Worm (Caenorhabditis elegans) whole organism, L1 larva: ENCODE results near the gene C06C3.7.

ENCODE experiments used
- C16A3.4 ChIP-seq: fragments of 150-350 bp; optimal IDR thresholded peaks from 2 replicates; lab custom pipeline; 2014; ENCODE audit warnings: missing biosample characterization, missing genetic modification characterization
- C34B4.2 ChIP-seq: sonication (generic microtip); optimal IDR thresholded peaks from 2 replicates; lab custom pipeline; 2017; ENCODE audit warnings: mild to moderate bottlenecking, missing genetic modification characterization, missing compliant biosample characterization
- Y116A8C.19 ChIP-seq: sonication (generic microtip); optimal IDR thresholded peaks from 2 replicates; lab custom pipeline; 2016; ENCODE audit warnings: missing compliant biosample characterization, missing genetic modification characterization, borderline replicate concordance
- blmp-1 ChIP-seq: fragments of 150-350 bp; optimal IDR thresholded peaks from 2 replicates; lab custom pipeline; 2014; ENCODE audit warnings: missing biosample characterization, missing genetic modification characterization
- ceh-8 ChIP-seq: fragments of 200-800 bp; sonication (Bioruptor generic); optimal IDR thresholded peaks from 2 replicates; lab custom pipeline; 2018; ENCODE audit warnings: mild to moderate bottlenecking, missing genetic modification characterization, moderate library complexity, missing compliant biosample characterization
- ceh-90 ChIP-seq: sonication (generic microtip); optimal IDR thresholded peaks from 2 replicates; lab custom pipeline; 2016; ENCODE audit warnings: missing genetic modification characterization, missing compliant biosample characterization
- ces-1 ChIP-seq: fragments of 150-350 bp; optimal IDR thresholded peaks from 2 replicates; lab custom pipeline; 2014; ENCODE audit warnings: missing biosample characterization, missing genetic modification reagents, missing genetic modification characterization
- efl-1 ChIP-seq, 4 experiments: fragments of 150-350 bp; optimal IDR thresholded peaks in 3 of 4; peaks in 1 of 4; 1 replicate in 1 of 4; 2 replicates in 3 of 4; lab custom pipeline; 2014; ENCODE audit warnings: missing biosample characterization in 2 of 4, missing genetic modification characterization in 2 of 4, missing genetic modification reagents in 2 of 4
- fkh-10 ChIP-seq: sonication (generic microtip); optimal IDR thresholded peaks from 2 replicates; lab custom pipeline; 2017; ENCODE audit warnings: missing biosample characterization, missing genetic modification reagents, missing genetic modification characterization
- fkh-4 ChIP-seq: sonication (generic microtip); optimal IDR thresholded peaks from 2 replicates; lab custom pipeline; 2016; ENCODE audit warnings: missing compliant biosample characterization, missing genetic modification characterization, borderline replicate concordance
- grh-1 ChIP-seq: fragments of 200-800 bp; sonication (Bioruptor generic); IDR thresholded peaks from 2 replicates; pipeline ENCODE4 v1.3.6; 2022; ENCODE audit warnings: missing genetic modification reagents, missing genetic modification characterization, missing compliant biosample characterization
- hlh-4 ChIP-seq: sonication (generic microtip); optimal IDR thresholded peaks from 2 replicates; lab custom pipeline; 2016; ENCODE audit warnings: mild to moderate bottlenecking, missing genetic modification characterization, missing compliant biosample characterization
- lin-15B ChIP-seq: fragments of 150-350 bp; sonication (generic microtip); optimal IDR thresholded peaks from 3 replicates; lab custom pipeline; 2014; ENCODE audit warnings: missing biosample characterization, missing genetic modification characterization
- lin-35 ChIP-seq, 2 experiments: fragments of 150-350 bp; optimal IDR thresholded peaks; 2 replicates each; lab custom pipeline; 2014; ENCODE audit warnings: missing biosample characterization in 2 of 2, missing genetic modification characterization in 2 of 2, missing genetic modification reagents in 2 of 2
- mdl-1 ChIP-seq, 2 experiments: fragments of 150-350 bp; optimal IDR thresholded peaks; 2 replicates each; lab custom pipeline; 2014 to 2017; ENCODE audit warnings: missing biosample characterization in 2 of 2, missing genetic modification characterization in 2 of 2, inconsistent platforms in 1 of 2
- nhr-12 ChIP-seq: sonication (generic microtip); optimal IDR thresholded peaks from 2 replicates; lab custom pipeline; 2017; ENCODE audit warnings: missing biosample characterization, missing genetic modification characterization
- nhr-19 ChIP-seq: fragments of 200-800 bp; sonication (Bioruptor generic); conservative IDR thresholded peaks from 2 replicates; pipeline ENCODE4 v1.3.6; 2022; ENCODE audit warnings: missing genetic modification characterization, missing compliant biosample characterization
- nhr-20 ChIP-seq: sonication (generic microtip); optimal IDR thresholded peaks from 2 replicates; lab custom pipeline; 2016; ENCODE audit warnings: mild to moderate bottlenecking, missing genetic modification characterization, missing compliant biosample characterization
- nhr-237 ChIP-seq: fragments of 150-350 bp; optimal IDR thresholded peaks from 2 replicates; lab custom pipeline; 2014; ENCODE audit warnings: missing biosample characterization, missing genetic modification characterization
- nhr-47 ChIP-seq: sonication (generic microtip); optimal IDR thresholded peaks from 2 replicates; lab custom pipeline; 2016; ENCODE audit warnings: mild to moderate bottlenecking, missing genetic modification characterization, moderate library complexity, missing compliant biosample characterization
- nhr-76 ChIP-seq: sonication (generic microtip); optimal IDR thresholded peaks from 2 replicates; lab custom pipeline; 2017; ENCODE audit warnings: missing biosample characterization, missing genetic modification characterization
- nhr-77 ChIP-seq: fragments of 150-350 bp; optimal IDR thresholded peaks from 2 replicates; lab custom pipeline; 2014; ENCODE audit warnings: missing biosample characterization, missing genetic modification characterization
- pax-3 ChIP-seq: fragments of 200-800 bp; sonication (Bioruptor generic); optimal IDR thresholded peaks from 2 replicates; lab custom pipeline; 2018; ENCODE audit warnings: mild to moderate bottlenecking, missing genetic modification characterization, moderate library complexity, missing compliant biosample characterization
- pqm-1 ChIP-seq: sonication (generic microtip); optimal IDR thresholded peaks from 3 replicates; lab custom pipeline; 2017; ENCODE audit warnings: missing biosample characterization, missing genetic modification characterization
- snu-23 ChIP-seq: sonication (generic microtip); optimal IDR thresholded peaks from 2 replicates; lab custom pipeline; 2016; ENCODE audit warnings: missing genetic modification characterization, missing compliant biosample characterization
- sptf-1 ChIP-seq: fragments of 150-350 bp; optimal IDR thresholded peaks from 2 replicates; lab custom pipeline; 2014; ENCODE audit warnings: missing biosample characterization, missing genetic modification characterization
- unc-30 ChIP-seq: sonication (generic microtip); optimal IDR thresholded peaks from 2 replicates; lab custom pipeline; 2017; ENCODE audit warnings: missing biosample characterization, missing genetic modification characterization
- unc-62 ChIP-seq: fragments of 150-350 bp; optimal IDR thresholded peaks from 2 replicates; lab custom pipeline; 2014; ENCODE audit warnings: missing biosample characterization, missing genetic modification reagents, missing genetic modification characterization
- xbp-1 ChIP-seq: sonication (generic microtip); optimal IDR thresholded peaks from 2 replicates; lab custom pipeline; 2016; ENCODE audit warnings: missing genetic modification characterization, missing compliant biosample characterization
- ztf-4 ChIP-seq: fragments of 150-350 bp; optimal IDR thresholded peaks from 2 replicates; lab custom pipeline; 2014; ENCODE audit warnings: missing biosample characterization, missing genetic modification characterization

Gene C06C3.7

ce11 chrII:9358230-9358629 is 27.1 kb upstream of the C06C3.7 start, which contains the start of gene mel-11:
Gene mel-11, plus strand, starts transcription at chrII:9358530.
- TF ChIP-seq nhr-237 (no peak), lin-35 (GFP tag; optimal IDR thresholded peaks at IDR 0.05; lab: Kevin White, UChicago) (no peak), nhr-77 (tag; lab: Kevin White, UChicago) (no peak), fkh-4 (tag; lab: Kevin White, UChicago) (no peak), fkh-10 (GFP tag; lab: Kevin White, UChicago) (no peak), nhr-76 (tag; lab: Kevin White, UChicago) (no peak), grh-1 (GFP tag; lab: Robert Waterston, UW) (no peak), lin-15B (tag; lab: Kevin White, UChicago) (no peak)

- TF ChIP-seq efl-1 (optimal IDR thresholded peaks at IDR 0.05; lab: Kevin White, UChicago) (no peak), efl-1 (GFP tag; optimal IDR thresholded peaks at IDR 0.05 in 1 of 2; lab: Kevin White, UChicago) (peak in 1 of 2 experiments; percentile 75), nhr-19 (GFP tag; lab: Robert Waterston, UW) (no peak), blmp-1 (tag; lab: Kevin White, UChicago) (no peak), C34B4.2 (no peak)
Observed at ce11 chrII:9362249-9362648, 23.1 kb upstream of the C06C3.7 start.

ce11 chrII:9369394-9369793 is 15.9 kb upstream of the C06C3.7 start:
- no peak for TF ChIP-seq C16A3.4 (tag; lab: Kevin White, UChicago)
- TF ChIP-seq blmp-1 (tag; lab: Kevin White, UChicago), result no peak
- TF ChIP-seq snu-23 (GFP tag; lab: Kevin White, UChicago), result no peak
- no peak for TF ChIP-seq nhr-20 (tag; lab: Kevin White, UChicago)
- TF ChIP-seq ceh-8, result no peak
- no peak for TF ChIP-seq xbp-1 (tag; lab: Kevin White, UChicago)
- no peak for TF ChIP-seq mdl-1 (tag; optimal IDR thresholded peaks at IDR 0.05; lab: Kevin White, UChicago)
- no peak for TF ChIP-seq hlh-4 (tag; lab: Kevin White, UChicago)
- TF ChIP-seq unc-30 (tag; lab: Kevin White, UChicago), result no peak
- TF ChIP-seq ztf-4 (tag; lab: Kevin White, UChicago), result no peak
- no peak for TF ChIP-seq nhr-76 (tag; lab: Kevin White, UChicago)
- TF ChIP-seq Y116A8C.19 (tag; lab: Kevin White, UChicago), result no peak
- TF ChIP-seq nhr-237, result no peak
- TF ChIP-seq ceh-90, result no peak
- no peak for TF ChIP-seq nhr-77 (tag; lab: Kevin White, UChicago)
- TF ChIP-seq sptf-1 (tag; lab: Kevin White, UChicago), result no peak

ce11 chrII:9372393-9372792 is 12.9 kb upstream of the C06C3.7 start, which contains the start of gene C06C3.3:
Gene C06C3.3, minus strand, starts transcription at chrII:9372493.
- TF ChIP-seq nhr-19 (GFP tag; lab: Robert Waterston, UW) (no peak), nhr-12 (tag; lab: Kevin White, UChicago) (no peak), pqm-1 (tag; lab: Kevin White, UChicago) (no peak)
- TF ChIP-seq, all 84 proteins: peak for 0

ce11 chrII:9372991-9373390 is 12.3 kb upstream of the C06C3.7 start, which contains the start of gene C06C3.4:
Gene C06C3.4, plus strand, starts transcription at chrII:9373291.
- no peak for TF ChIP-seq pax-3 (tag; lab: Kevin White, UChicago)
- no peak for TF ChIP-seq nhr-47 (tag; lab: Kevin White, UChicago)
- TF ChIP-seq unc-62 (GFP tag; lab: Kevin White, UChicago), result no peak
- TF ChIP-seq pqm-1 (tag; lab: Kevin White, UChicago), result no peak

ce11 chrII:9374807-9375206 is 10.5 kb upstream of the C06C3.7 start, which contains the start of gene C06C3.12:
Gene C06C3.12, plus strand, starts transcription at chrII:9375107.
- no peak for TF ChIP-seq ces-1
